Fruit fly (Drosophila melanogaster) whole organism, prepupa: Measurements from ENCODE around the gene CG1304.

Experiments
- Blimp-1 ChIP-seq: fragments of 200-800 bp; sonication (Bioruptor generic); optimal IDR thresholded peaks from 3 replicates; lab custom pipeline; 2017; ENCODE audit warnings: missing biosample characterization, missing genetic modification characterization, mild to moderate bottlenecking, moderate library complexity, missing genetic modification reagents
- CG10669 ChIP-seq: fragments of 200-800 bp; sonication (Bioruptor generic); optimal IDR thresholded peaks from 3 replicates; lab custom pipeline; 2018; ENCODE audit warnings: missing biosample characterization, mild to moderate bottlenecking, missing genetic modification characterization, moderate library complexity
- CG11762 ChIP-seq: fragments of 200-800 bp; sonication (Bioruptor generic); optimal IDR thresholded peaks from 3 replicates; lab custom pipeline; 2016; ENCODE audit warnings: missing biosample characterization, missing genetic modification characterization; ENCODE audit not compliant: insufficient read depth
- CG11902 ChIP-seq: fragments of 200-800 bp; sonication (Bioruptor generic); optimal IDR thresholded peaks from 3 replicates; lab custom pipeline; 2016; ENCODE audit warnings: missing biosample characterization, missing genetic modification characterization
- CG16779 ChIP-seq: fragments of 200-800 bp; sonication (Bioruptor generic); optimal IDR thresholded peaks from 3 replicates; lab custom pipeline; 2017; ENCODE audit warnings: missing biosample characterization, mild to moderate bottlenecking, missing genetic modification characterization
- CG3032 ChIP-seq: fragments of 200-800 bp; optimal IDR thresholded peaks from 2 replicates; lab custom pipeline; 2019; ENCODE audit warnings: missing biosample characterization, mild to moderate bottlenecking, missing genetic modification characterization, moderate library complexity
- CG32006 ChIP-seq: fragments of 200-800 bp; sonication (Bioruptor generic); optimal IDR thresholded peaks from 3 replicates; lab custom pipeline; 2017; ENCODE audit warnings: missing biosample characterization, mild to moderate bottlenecking, missing genetic modification characterization
- CG34406 ChIP-seq: fragments of 200-800 bp; sonication (Bioruptor generic); optimal IDR thresholded peaks from 3 replicates; lab custom pipeline; 2016; ENCODE audit warnings: missing biosample characterization, missing genetic modification characterization
- CG3919 ChIP-seq: fragments of 200-800 bp; sonication (Bioruptor generic); optimal IDR thresholded peaks from 3 replicates; lab custom pipeline; 2016; ENCODE audit warnings: missing biosample characterization, missing genetic modification characterization
- CG4318 ChIP-seq: fragments of 200-800 bp; sonication (Bioruptor generic); optimal IDR thresholded peaks from 3 replicates; lab custom pipeline; 2017; ENCODE audit warnings: missing biosample characterization, mild to moderate bottlenecking, missing genetic modification characterization
- CG6792 ChIP-seq: fragments of 200-800 bp; sonication (Bioruptor generic); optimal IDR thresholded peaks from 3 replicates; lab custom pipeline; 2016; ENCODE audit warnings: missing biosample characterization, missing genetic modification characterization
- CG6808 ChIP-seq: fragments of 200-800 bp; sonication (Bioruptor generic); optimal IDR thresholded peaks from 3 replicates; lab custom pipeline; 2017; ENCODE audit warnings: missing biosample characterization, missing genetic modification characterization, mild to moderate bottlenecking, moderate library complexity, missing genetic modification reagents
- CG8319 ChIP-seq: fragments of 200-800 bp; sonication (Bioruptor generic); optimal IDR thresholded peaks from 3 replicates; lab custom pipeline; 2016; ENCODE audit warnings: missing biosample characterization, missing genetic modification characterization
- CG8632 ChIP-seq: fragments of 200-800 bp; sonication (Bioruptor generic); optimal IDR thresholded peaks from 3 replicates; lab custom pipeline; 2016; ENCODE audit warnings: missing biosample characterization, missing genetic modification characterization
- CG9139 ChIP-seq: fragments of 200-800 bp; sonication (Bioruptor generic); optimal IDR thresholded peaks from 3 replicates; lab custom pipeline; 2017; ENCODE audit warnings: missing biosample characterization, mild to moderate bottlenecking, missing genetic modification characterization
- Eip75B ChIP-seq: fragments of 200-800 bp; sonication (Bioruptor generic); optimal IDR thresholded peaks from 3 replicates; lab custom pipeline; 2016; ENCODE audit warnings: missing biosample characterization, missing genetic modification characterization
- Eip93F ChIP-seq: fragments of 200-800 bp; sonication (Bioruptor generic); optimal IDR thresholded peaks from 2 replicates; lab custom pipeline; 2016; ENCODE audit warnings: missing biosample characterization, mild to moderate bottlenecking, missing genetic modification characterization
- Ets21C ChIP-seq: fragments of 200-800 bp; sonication (Bioruptor generic); optimal IDR thresholded peaks from 3 replicates; lab custom pipeline; 2016; ENCODE audit warnings: missing biosample characterization, missing genetic modification characterization
- Ets96B ChIP-seq: fragments of 200-800 bp; optimal IDR thresholded peaks from 2 replicates; lab custom pipeline; 2019; ENCODE audit warnings: missing biosample characterization, mild to moderate bottlenecking, missing genetic modification characterization, moderate library complexity
- Gug ChIP-seq: fragments of 200-800 bp; sonication (Bioruptor generic); IDR thresholded peaks from 2 replicates; pipeline ENCODE4 v1.3.6; 2022; ENCODE audit warnings: missing biosample characterization, missing genetic modification characterization
- Hr39 ChIP-seq: fragments of 200-800 bp; sonication (Bioruptor generic); optimal IDR thresholded peaks from 2 replicates; lab custom pipeline; 2016; ENCODE audit warnings: missing biosample characterization, missing genetic modification characterization
- Hr4 ChIP-seq: fragments of 200-800 bp; sonication (Bioruptor generic); optimal IDR thresholded peaks from 3 replicates; lab custom pipeline; 2016; ENCODE audit warnings: missing biosample characterization, missing genetic modification characterization
- Lpt ChIP-seq: fragments of 200-800 bp; sonication (Bioruptor generic); optimal IDR thresholded peaks from 3 replicates; lab custom pipeline; 2016; ENCODE audit warnings: missing biosample characterization, missing genetic modification characterization
- Met ChIP-seq: fragments of 200-800 bp; sonication (Bioruptor generic); optimal IDR thresholded peaks from 3 replicates; lab custom pipeline; 2016; ENCODE audit warnings: missing biosample characterization, missing genetic modification characterization
- OdsH ChIP-seq: fragments of 200-800 bp; sonication (Bioruptor generic); optimal IDR thresholded peaks from 3 replicates; lab custom pipeline; 2016; ENCODE audit warnings: missing biosample characterization, missing genetic modification characterization
- Sox102F ChIP-seq: fragments of 200-800 bp; sonication (Bioruptor generic); optimal IDR thresholded peaks from 2 replicates; lab custom pipeline; 2016; ENCODE audit warnings: missing biosample characterization, mild to moderate bottlenecking, missing genetic modification characterization
- Sox14 ChIP-seq: fragments of 200-800 bp; sonication (Bioruptor generic); optimal IDR thresholded peaks from 3 replicates; lab custom pipeline; 2016; ENCODE audit warnings: missing biosample characterization, missing genetic modification characterization
- Sox15 ChIP-seq: fragments of 200-800 bp; sonication (Bioruptor generic); optimal IDR thresholded peaks from 3 replicates; lab custom pipeline; 2016; ENCODE audit warnings: missing biosample characterization, missing genetic modification characterization
- achi ChIP-seq: fragments of 200-800 bp; sonication (Bioruptor generic); optimal IDR thresholded peaks from 3 replicates; lab custom pipeline; 2016; ENCODE audit warnings: missing biosample characterization, missing genetic modification characterization
- acj6 ChIP-seq: fragments of 200-800 bp; sonication (Bioruptor generic); optimal IDR thresholded peaks from 3 replicates; lab custom pipeline; 2016; ENCODE audit warnings: missing biosample characterization, missing genetic modification characterization
- cyc ChIP-seq: fragments of 200-800 bp; sonication (Bioruptor generic); optimal IDR thresholded peaks from 3 replicates; lab custom pipeline; 2016; ENCODE audit warnings: missing biosample characterization, missing genetic modification characterization
- dsx ChIP-seq: fragments of 200-800 bp; optimal IDR thresholded peaks from 3 replicates; lab custom pipeline; 2019; ENCODE audit warnings: missing biosample characterization, mild to moderate bottlenecking, missing genetic modification characterization, moderate library complexity; ENCODE audit not compliant: poor library complexity, severe bottlenecking
- eg ChIP-seq: fragments of 200-800 bp; sonication (Bioruptor generic); IDR thresholded peaks from 3 replicates; pipeline ENCODE4 v1.3.6; 2022; ENCODE audit warnings: missing biosample characterization, missing genetic modification characterization
- esn ChIP-seq: fragments of 200-800 bp; sonication (Bioruptor generic); optimal IDR thresholded peaks from 2 replicates; lab custom pipeline; 2016; ENCODE audit warnings: missing biosample characterization, mild to moderate bottlenecking, missing genetic modification characterization, moderate library complexity
- fd59A ChIP-seq: fragments of 200-800 bp; sonication (Bioruptor generic); optimal IDR thresholded peaks from 2 replicates; lab custom pipeline; 2017; ENCODE audit warnings: missing biosample characterization, mild to moderate bottlenecking, missing genetic modification characterization, missing genetic modification reagents
- fkh ChIP-seq: fragments of 200-800 bp; sonication (Bioruptor generic); optimal IDR thresholded peaks from 3 replicates; lab custom pipeline; 2017; ENCODE audit warnings: missing biosample characterization, mild to moderate bottlenecking, missing genetic modification characterization, moderate library complexity
- lz ChIP-seq: fragments of 200-800 bp; sonication (Bioruptor generic); optimal IDR thresholded peaks from 3 replicates; lab custom pipeline; 2016; ENCODE audit warnings: missing biosample characterization, missing genetic modification characterization
- net ChIP-seq: fragments of 200-800 bp; sonication (Bioruptor generic); optimal IDR thresholded peaks from 3 replicates; lab custom pipeline; 2016; ENCODE audit warnings: missing biosample characterization, missing genetic modification characterization
- pdm3 ChIP-seq: fragments of 200-800 bp; sonication (Bioruptor generic); optimal IDR thresholded peaks from 3 replicates; lab custom pipeline; 2016; ENCODE audit warnings: missing biosample characterization, missing genetic modification characterization
- salr ChIP-seq, 2 experiments: fragments of 200-800 bp; sonication (Bioruptor generic); optimal IDR thresholded peaks; 3 replicates each; lab custom pipeline; 2016 to 2018; ENCODE audit warnings: missing biosample characterization in 2 of 2, missing genetic modification characterization in 2 of 2, mild to moderate bottlenecking in 1 of 2
- spab ChIP-seq: fragments of 200-800 bp; sonication (Bioruptor generic); optimal IDR thresholded peaks from 2 replicates; lab custom pipeline; 2017; ENCODE audit warnings: missing biosample characterization, mild to moderate bottlenecking, missing genetic modification characterization, missing genetic modification reagents
- ss ChIP-seq, 2 experiments: fragments of 200-800 bp; sonication (Bioruptor generic); optimal IDR thresholded peaks; 2 replicates in 1 of 2; 3 replicates in 1 of 2; lab custom pipeline; 2017 to 2018; ENCODE audit warnings: mild to moderate bottlenecking in 2 of 2, missing biosample characterization in 2 of 2, missing genetic modification characterization in 2 of 2, moderate library complexity in 1 of 2
- svp ChIP-seq: fragments of 200-800 bp; sonication (Bioruptor generic); peaks from one replicate; lab custom pipeline; 2016; ENCODE audit warnings: missing biosample characterization, missing genetic modification characterization
- vri ChIP-seq: fragments of 200-800 bp; sonication (Bioruptor generic); optimal IDR thresholded peaks from 3 replicates; lab custom pipeline; 2016; ENCODE audit warnings: missing biosample characterization, mild to moderate bottlenecking, missing genetic modification characterization

Gene CG1304

dm6 chrX:20925858-20926257 is 39.4 kb downstream of the CG1304 start:
- TF ChIP-seq CG10669 (GFP tag; lab: Kevin White, UChicago) (no peak), Met (no peak), CG6808 (GFP tag; lab: Kevin White, UChicago) (no peak), Sox14 (GFP tag; lab: Kevin White, UChicago) (no peak), spab (GFP tag; lab: Kevin White, UChicago) (no peak), Hr39 (GFP tag; lab: Kevin White, UChicago) (no peak), CG16779 (no peak), cyc (GFP tag; lab: Kevin White, UChicago) (no peak), CG11902 (GFP tag; lab: Kevin White, UChicago) (no peak), Sox102F (GFP tag; lab: Kevin White, UChicago) (no peak), Eip75B (no peak), fd59A (GFP tag; lab: Kevin White, UChicago) (no peak), Lpt (no peak), Hr4 (GFP tag; lab: Kevin White, UChicago) (no peak), acj6 (no peak), CG8632 (GFP tag; lab: Kevin White, UChicago) (no peak), vri (no peak), svp (GFP tag; lab: Kevin White, UChicago) (no peak), pdm3 (GFP tag; lab: Kevin White, UChicago) (no peak), Blimp-1 (no peak)

DNA sequence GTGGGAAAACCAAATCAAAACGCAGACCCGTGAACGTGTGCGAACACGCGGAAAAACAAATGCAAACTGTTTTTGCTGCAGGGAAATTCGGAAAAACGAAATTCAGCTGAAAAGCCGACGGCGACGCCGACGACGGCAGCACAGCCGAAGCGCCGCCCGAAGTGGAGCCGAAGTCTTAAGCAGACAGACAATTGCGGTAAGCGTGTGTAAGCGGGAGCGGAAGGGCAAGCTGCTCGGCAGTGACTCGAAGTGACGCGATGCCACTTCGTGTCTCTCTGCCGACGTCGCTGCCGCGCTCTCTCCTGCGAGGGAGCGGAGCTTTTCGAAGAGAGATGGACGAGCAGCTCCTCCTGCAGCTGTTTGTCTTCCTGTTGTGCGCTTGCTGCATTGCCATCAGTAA is 40.3 kb downstream of the CG1304 start:
- TF ChIP-seq CG10669 (GFP tag; lab: Kevin White, UChicago) (no peak), achi (GFP tag; lab: Kevin White, UChicago) (no peak), CG4318 (GFP tag; lab: Kevin White, UChicago) (no peak), CG6792 (GFP tag; lab: Kevin White, UChicago) (no peak), Gug (GFP tag; lab: Robert Waterston, UW) (no peak), cyc (GFP tag; lab: Kevin White, UChicago) (no peak), CG8319 (GFP tag; lab: Kevin White, UChicago) (no peak), Eip75B (no peak), vri (no peak), Ets21C (GFP tag; lab: Kevin White, UChicago) (no peak), lz (no peak), CG3919 (GFP tag; lab: Kevin White, UChicago) (no peak), Hr4 (GFP tag; lab: Kevin White, UChicago) (no peak), spab (GFP tag; lab: Kevin White, UChicago) (no peak), CG8632 (GFP tag; lab: Kevin White, UChicago) (no peak), Sox14 (GFP tag; lab: Kevin White, UChicago) (no peak), OdsH (GFP tag; lab: Kevin White, UChicago) (no peak), Lpt (no peak)

DNA sequence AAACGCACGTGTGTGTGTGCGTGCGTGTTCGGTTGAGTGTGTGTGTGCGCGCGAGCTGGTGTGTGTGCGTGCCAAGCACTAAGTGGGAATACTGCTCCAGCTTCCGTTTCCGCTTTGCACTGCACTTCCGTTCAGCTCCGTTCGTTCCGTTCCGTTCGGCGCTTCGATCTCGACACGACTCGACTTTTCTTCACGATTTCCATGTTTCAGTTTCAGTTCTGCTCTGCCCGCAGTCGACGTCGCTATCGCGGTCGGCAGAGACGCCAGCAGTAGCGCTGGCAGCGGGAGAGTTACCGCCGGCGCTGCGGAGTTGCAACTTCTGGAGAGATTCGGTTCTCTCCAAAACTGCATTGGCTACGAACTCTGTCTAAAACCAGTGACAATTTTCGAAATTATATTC is 41.4 kb downstream of the CG1304 start:
- TF ChIP-seq Sox14 (GFP tag; lab: Kevin White, UChicago) (no peak), fd59A (GFP tag; lab: Kevin White, UChicago) (no peak), CG34406 (no peak), achi (GFP tag; lab: Kevin White, UChicago) (no peak), Hr39 (GFP tag; lab: Kevin White, UChicago) (no peak), salr (GFP tag; optimal IDR thresholded peaks at IDR 0.05; lab: Kevin White, UChicago) (no peak), CG9139 (no peak), Ets96B (tag; lab: Kevin White, UChicago) (no peak), Lpt (no peak), CG6808 (GFP tag; lab: Kevin White, UChicago) (no peak), eg (GFP tag; lab: Robert Waterston, UW) (no peak)
- TF ChIP-seq, all 60 proteins: peak for 0

DNA sequence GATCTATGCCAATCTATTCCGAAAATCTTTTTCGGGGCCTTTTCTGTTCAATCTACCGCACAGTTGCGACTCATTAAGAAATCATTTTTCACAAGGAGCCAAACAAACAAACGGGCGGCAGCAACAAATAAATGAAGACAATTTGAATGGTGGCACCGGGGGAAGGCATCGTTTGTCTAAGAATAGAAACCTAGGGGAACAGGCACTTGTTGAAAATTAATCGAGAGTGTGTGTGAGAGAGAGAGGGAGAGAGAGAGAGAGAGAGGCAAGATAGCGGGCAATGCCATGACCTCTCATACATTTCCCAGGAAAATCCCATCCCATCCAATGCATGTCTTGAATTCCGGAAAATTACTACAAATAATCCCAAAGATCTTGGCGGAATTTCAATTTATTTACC is 48.8 kb downstream of the CG1304 start:
- TF ChIP-seq Sox15, result no peak
- TF ChIP-seq CG11762, result no peak
- no peak for TF ChIP-seq esn
- no peak for TF ChIP-seq Hr4 (GFP tag; lab: Kevin White, UChicago)
- TF ChIP-seq dsx, result no peak
- TF ChIP-seq Eip93F, result no peak
- no peak for TF ChIP-seq CG34406
- TF ChIP-seq Sox14 (GFP tag; lab: Kevin White, UChicago), result no peak
- TF ChIP-seq CG32006, result no peak
- TF ChIP-seq CG9139, result no peak
- TF ChIP-seq fkh (GFP tag; lab: Kevin White, UChicago), result no peak
- TF ChIP-seq CG3032 (tag; lab: Kevin White, UChicago), result no peak
- no peak for TF ChIP-seq net (GFP tag; lab: Kevin White, UChicago)
- no peak for TF ChIP-seq cyc (GFP tag; lab: Kevin White, UChicago)
- no peak for TF ChIP-seq CG4318 (GFP tag; lab: Kevin White, UChicago)
- TF ChIP-seq ss (GFP tag; optimal IDR thresholded peaks at IDR 0.05; lab: Kevin White, UChicago), result no peak
